Worm (Caenorhabditis elegans) whole organism, L4/young adult: ENCODE data around the gene srt-22.

Source experiments
- W03F9.2 ChIP-seq: fragments of 150-350 bp; optimal IDR thresholded peaks from 2 replicates; lab custom pipeline; 2014; ENCODE audit warnings: missing biosample characterization, missing genetic modification characterization
- dao-5 ChIP-seq: sonication (generic microtip); optimal IDR thresholded peaks from 2 replicates; lab custom pipeline; 2016; ENCODE audit warnings: missing genotype, missing genetic modification characterization, moderate library complexity, missing compliant biosample characterization
- him-1 ChIP-seq: sonication (generic microtip); optimal IDR thresholded peaks from 2 replicates; lab custom pipeline; 2016; ENCODE audit warnings: missing genotype, missing genetic modification reagents, missing genetic modification characterization, missing compliant biosample characterization

- no peak for TF ChIP-seq dao-5 (tag; lab: Kevin White, UChicago)
- no peak for TF ChIP-seq him-1 (tag; lab: Kevin White, UChicago)
- TF ChIP-seq W03F9.2 (tag; lab: Kevin White, UChicago), result no peak
Measured at ce11 chrV:15287856-15288255, 27.9 kb downstream of the srt-22 start, which contains the start of gene cyp-34A1.
